Fruit fly (Drosophila melanogaster) whole organism, embryonic: Measurements from ENCODE around the gene mRpS2.

ENCODE experiments used
- Adf1 ChIP-seq: fragments of 200-800 bp; sonication (Bioruptor generic); IDR thresholded peaks from 2 replicates; pipeline ENCODE4 v1.3.6; 2022; ENCODE audit warnings: missing biosample characterization, missing genetic modification characterization
- Awh ChIP-seq: fragments of 200-800 bp; sonication (Bioruptor generic); IDR thresholded peaks from 2 replicates; pipeline ENCODE4, ENCODE4 v1.3.6; 2022; ENCODE audit warnings: missing biosample characterization, missing genetic modification characterization
- Blimp-1 ChIP-seq: fragments of 200-800 bp; sonication (Bioruptor generic); optimal IDR thresholded peaks from 3 replicates; lab custom pipeline; 2018; ENCODE audit warnings: missing biosample characterization, missing genetic modification characterization, mild to moderate bottlenecking, moderate library complexity, missing genetic modification reagents
- CG12219 ChIP-seq: fragments of 200-800 bp; sonication (Bioruptor generic); optimal IDR thresholded peaks from 3 replicates; lab custom pipeline; 2018; ENCODE audit warnings: missing biosample characterization, mild to moderate bottlenecking, missing genetic modification characterization
- CG12942 ChIP-seq: fragments of 200-800 bp; sonication (Bioruptor generic); optimal IDR thresholded peaks from 3 replicates; lab custom pipeline; 2016; ENCODE audit warnings: missing biosample characterization, missing genetic modification characterization
- CG13775 ChIP-seq: fragments of 200-800 bp; sonication (Bioruptor generic); optimal IDR thresholded peaks from 3 replicates; lab custom pipeline; 2017; ENCODE audit warnings: missing biosample characterization, mild to moderate bottlenecking, missing genetic modification characterization
- CG14860 ChIP-seq: fragments of 200-800 bp; sonication (Bioruptor generic); IDR thresholded peaks from 3 replicates; pipeline ENCODE4 v1.3.6; 2022; ENCODE audit warnings: missing biosample characterization, missing genetic modification characterization; ENCODE audit not compliant: partially characterized antibody
- CG15073 ChIP-seq: fragments of 200-800 bp; sonication (Bioruptor generic); optimal IDR thresholded peaks from 2 replicates; lab custom pipeline; 2016; ENCODE audit warnings: missing biosample characterization, missing genetic modification characterization
- CG15601 ChIP-seq: fragments of 200-800 bp; sonication (Bioruptor generic); optimal IDR thresholded peaks from 3 replicates; lab custom pipeline; 2019; ENCODE audit warnings: missing biosample characterization, mild to moderate bottlenecking, missing genetic modification characterization, moderate library complexity
- CG1602 ChIP-seq: fragments of 200-800 bp; sonication (Bioruptor generic); optimal IDR thresholded peaks from 3 replicates; lab custom pipeline; 2016; ENCODE audit warnings: missing biosample characterization, missing genetic modification characterization
- CG17385 ChIP-seq: fragments of 200-800 bp; sonication (Bioruptor generic); optimal IDR thresholded peaks from 3 replicates; lab custom pipeline; 2018; ENCODE audit warnings: missing biosample characterization, mild to moderate bottlenecking, missing genetic modification characterization
- CG17802 ChIP-seq: fragments of 200-800 bp; sonication (Bioruptor generic); optimal IDR thresholded peaks from 2 replicates; lab custom pipeline; 2018; ENCODE audit warnings: missing biosample characterization, mild to moderate bottlenecking, missing genetic modification characterization, moderate library complexity
- CG17912 ChIP-seq: fragments of 200-800 bp; sonication (Bioruptor generic); optimal IDR thresholded peaks from 2 replicates; lab custom pipeline; 2018; ENCODE audit warnings: missing biosample characterization, mild to moderate bottlenecking, missing genetic modification characterization
- CG1792 ChIP-seq: fragments of 200-800 bp; sonication (Bioruptor generic); optimal IDR thresholded peaks from 2 replicates; lab custom pipeline; 2016; ENCODE audit warnings: missing biosample characterization, missing genetic modification characterization
- CG5953 ChIP-seq: fragments of 200-800 bp; sonication (Bioruptor generic); IDR thresholded peaks from 2 replicates; pipeline ENCODE4 v1.3.6; 2022; ENCODE audit warnings: missing biosample characterization, missing genetic modification characterization
- CG6689 ChIP-seq: fragments of 200-800 bp; sonication (Bioruptor generic); IDR thresholded peaks from 2 replicates; pipeline ENCODE4 v1.3.6; 2022; ENCODE audit warnings: missing biosample characterization, missing genetic modification characterization
- CG7357 ChIP-seq: fragments of 200-800 bp; sonication (Bioruptor generic); IDR thresholded peaks from 3 replicates; pipeline ENCODE4 v1.3.6; 2022; ENCODE audit warnings: missing biosample characterization, missing genetic modification characterization
- CG8478 ChIP-seq: fragments of >200 bp; optimal IDR thresholded peaks from 2 replicates; lab custom pipeline; 2018
- CG8944 ChIP-seq: fragments of 200-800 bp; sonication (Bioruptor generic); optimal IDR thresholded peaks from 3 replicates; lab custom pipeline; 2016; ENCODE audit warnings: missing biosample characterization, missing genetic modification characterization
- Dfd ChIP-seq, 2 experiments: fragments of >200 bp; optimal IDR thresholded peaks; 2 replicates each; lab custom pipeline; 2017; ENCODE audit warnings: missing biosample characterization in 2 of 2, missing genetic modification characterization in 2 of 2
- Dp ChIP-seq: fragments of 200-800 bp; sonication (Bioruptor generic); optimal IDR thresholded peaks from 2 replicates; lab custom pipeline; 2018; ENCODE audit warnings: missing biosample characterization, mild to moderate bottlenecking, missing genetic modification characterization, moderate library complexity
- Drgx ChIP-seq: fragments of 200-800 bp; sonication (Bioruptor generic); IDR thresholded peaks from 2 replicates; pipeline ENCODE4 v1.3.6; 2022; ENCODE audit warnings: missing biosample characterization, missing genetic modification characterization
- Ets65A ChIP-seq: fragments of 200-800 bp; sonication (Bioruptor generic); peaks from one replicate; lab custom pipeline; 2016; ENCODE audit warnings: missing biosample characterization, missing genetic modification characterization
- HLH54F ChIP-seq: fragments of 200-800 bp; sonication (Bioruptor generic); optimal IDR thresholded peaks from 3 replicates; lab custom pipeline; 2016; ENCODE audit warnings: missing biosample characterization, missing genetic modification characterization
- Hand ChIP-seq: fragments of 200-800 bp; sonication (Bioruptor generic); optimal IDR thresholded peaks from 2 replicates; lab custom pipeline; 2017; ENCODE audit warnings: mild to moderate bottlenecking, missing biosample characterization, missing genetic modification reagents, missing genetic modification characterization
- Hmr ChIP-seq: fragments of 200-800 bp; sonication (Bioruptor generic); optimal IDR thresholded peaks from 3 replicates; lab custom pipeline; 2017; ENCODE audit warnings: mild to moderate bottlenecking, missing biosample characterization, missing genetic modification reagents, missing genetic modification characterization
- Hr78 ChIP-seq, 2 experiments: fragments of 200-800 bp in 1 of 2; fragments of >200 bp in 1 of 2; sonication (Bioruptor generic) in 1 of 2; optimal IDR thresholded peaks; 2 replicates each; lab custom pipeline; 2017 to 2019; ENCODE audit warnings: missing biosample characterization in 2 of 2, missing genetic modification characterization in 2 of 2, mild to moderate bottlenecking in 1 of 2, moderate library complexity in 1 of 2
- MBD-R2 ChIP-seq: fragments of 200-800 bp; sonication (Bioruptor generic); IDR thresholded peaks from 2 replicates; pipeline ENCODE4 v1.3.6; 2022; ENCODE audit warnings: missing biosample characterization, missing genetic modification characterization
- Nf-YC ChIP-seq: fragments of 200-800 bp; optimal IDR thresholded peaks from 3 replicates; lab custom pipeline; 2019; ENCODE audit warnings: missing biosample characterization, mild to moderate bottlenecking, missing genetic modification characterization, moderate library complexity
- NfI ChIP-seq: fragments of 200-800 bp; sonication (Bioruptor generic); optimal IDR thresholded peaks from 3 replicates; lab custom pipeline; 2018; ENCODE audit warnings: missing biosample characterization, mild to moderate bottlenecking, missing genetic modification characterization, moderate library complexity
- Taf1 ChIP-seq: fragments of 200-800 bp; sonication (Bioruptor generic); IDR thresholded peaks from 2 replicates; pipeline ENCODE4 v1.3.6; 2022; ENCODE audit warnings: missing biosample characterization, missing genetic modification characterization
- ab ChIP-seq: fragments of 200-800 bp; sonication (Bioruptor generic); optimal IDR thresholded peaks from 2 replicates; lab custom pipeline; 2016; ENCODE audit warnings: missing biosample characterization, missing genetic modification characterization
- ase ChIP-seq: fragments of 200-800 bp; sonication (Bioruptor generic); IDR thresholded peaks from 3 replicates; pipeline ENCODE4 v1.3.6; 2022; ENCODE audit warnings: missing biosample characterization, missing genetic modification characterization
- cad ChIP-seq: fragments of >200 bp; optimal IDR thresholded peaks from 2 replicates; lab custom pipeline; 2017; ENCODE audit warnings: missing biosample characterization, missing genetic modification characterization
- cg ChIP-seq: fragments of 200-800 bp; sonication (Bioruptor generic); optimal IDR thresholded peaks from 3 replicates; lab custom pipeline; 2019; ENCODE audit warnings: missing biosample characterization, mild to moderate bottlenecking, missing genetic modification characterization, moderate library complexity
- chinmo ChIP-seq: fragments of 200-800 bp; sonication (Bioruptor generic); IDR thresholded peaks from 4 replicates; pipeline ENCODE4 v1.3.6; 2022; ENCODE audit warnings: missing biosample characterization, missing genetic modification characterization; ENCODE audit not compliant: partially characterized antibody
- ci ChIP-seq: fragments of 200-800 bp; sonication (Bioruptor generic); IDR thresholded peaks from 3 replicates; pipeline ENCODE4 v1.3.6; 2022; ENCODE audit warnings: missing biosample characterization, missing genetic modification characterization
- h ChIP-seq: fragments of >200 bp; optimal IDR thresholded peaks from 2 replicates; lab custom pipeline; 2017
- hth ChIP-seq: fragments of >200 bp; optimal IDR thresholded peaks from 2 replicates; lab custom pipeline; 2017; ENCODE audit warnings: inconsistent platforms
- jumu ChIP-seq: fragments of 200-800 bp; sonication (Bioruptor generic); optimal IDR thresholded peaks from 3 replicates; lab custom pipeline; 2016; ENCODE audit warnings: missing biosample characterization, missing genetic modification characterization
- lab ChIP-seq: fragments of 200-800 bp; sonication (Bioruptor generic); optimal IDR thresholded peaks from 3 replicates; lab custom pipeline; 2017; ENCODE audit warnings: missing biosample characterization, missing genetic modification characterization, mild to moderate bottlenecking, moderate library complexity, missing genetic modification reagents
- mld ChIP-seq: fragments of 200-800 bp; sonication (Bioruptor generic); IDR thresholded peaks from 3 replicates; pipeline ENCODE4 v1.3.6; 2022; ENCODE audit warnings: missing biosample characterization, missing genetic modification characterization; ENCODE audit not compliant: partially characterized antibody
- nom ChIP-seq: fragments of 200-800 bp; sonication (Bioruptor generic); optimal IDR thresholded peaks from 2 replicates; lab custom pipeline; 2017; ENCODE audit warnings: missing biosample characterization, missing genetic modification characterization, mild to moderate bottlenecking, moderate library complexity, missing genetic modification reagents
- pfk ChIP-seq: fragments of 200-800 bp; sonication (Bioruptor generic); optimal IDR thresholded peaks from 2 replicates; lab custom pipeline; 2018; ENCODE audit warnings: missing biosample characterization, mild to moderate bottlenecking, missing genetic modification characterization, moderate library complexity
- sna ChIP-seq: fragments of 200-800 bp; sonication (Bioruptor generic); IDR thresholded peaks from 2 replicates; pipeline ENCODE4 v1.3.6; 2022; ENCODE audit warnings: missing biosample characterization, missing genetic modification characterization; ENCODE audit not compliant: partially characterized antibody
- so ChIP-seq: fragments of 200-800 bp; sonication (Bioruptor generic); IDR thresholded peaks from 3 replicates; pipeline ENCODE4 v1.3.6; 2022; ENCODE audit warnings: missing biosample characterization, missing genetic modification characterization
- tap ChIP-seq: fragments of 200-800 bp; optimal IDR thresholded peaks from 3 replicates; lab custom pipeline; 2019; ENCODE audit warnings: missing biosample characterization, mild to moderate bottlenecking, missing genetic modification characterization, moderate library complexity
- trh ChIP-seq: fragments of 200-800 bp; sonication (Bioruptor generic); optimal IDR thresholded peaks from 2 replicates; lab custom pipeline; 2016; ENCODE audit warnings: missing biosample characterization, missing genetic modification characterization
- ttk ChIP-seq: fragments of 200-800 bp; sonication (Bioruptor generic); IDR thresholded peaks from 2 replicates; pipeline ENCODE4 v2.1.2; 2022; ENCODE audit warnings: missing biosample characterization, missing genetic modification characterization
- wek ChIP-seq: fragments of 200-800 bp; sonication (Bioruptor generic); optimal IDR thresholded peaks from 3 replicates; lab custom pipeline; 2018; ENCODE audit warnings: missing biosample characterization, mild to moderate bottlenecking, missing genetic modification characterization, moderate library complexity
- zen2 ChIP-seq: fragments of 200-800 bp; sonication (Bioruptor generic); IDR thresholded peaks from 3 replicates; pipeline ENCODE4 v1.3.6; 2022; ENCODE audit warnings: missing biosample characterization, missing genetic modification characterization; ENCODE audit not compliant: partially characterized antibody

The mRpS2 gene

DNA sequence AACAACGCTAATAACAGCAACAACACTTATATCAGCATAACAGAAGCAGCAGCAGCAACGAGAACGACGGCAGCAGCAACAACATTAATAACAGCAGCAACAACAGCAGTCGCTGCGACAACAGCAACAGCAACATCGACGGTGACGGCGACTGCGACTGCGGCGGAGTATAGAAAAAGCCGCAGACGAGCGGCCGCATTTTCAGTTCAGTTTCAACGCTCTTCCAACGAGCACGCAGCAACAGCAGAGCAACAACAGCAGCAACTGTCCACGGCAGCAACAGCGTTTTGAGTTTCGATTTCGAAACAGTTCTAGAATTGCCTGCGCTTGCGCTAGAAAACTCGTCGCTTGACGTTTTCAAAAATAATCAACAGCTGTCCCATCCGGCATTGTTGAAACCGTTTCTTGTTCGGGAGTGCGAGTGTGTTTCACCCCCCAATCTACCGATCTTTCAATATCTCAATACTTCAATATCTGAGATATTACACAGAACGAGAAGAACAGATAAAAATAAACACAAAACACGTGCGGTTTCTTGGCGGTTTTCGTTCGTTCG, 41.8 kb upstream of the mRpS2 start, which contains the start of gene CG3036 (continued):
- peak; percentile 28 for TF ChIP-seq Nf-YC (tag; lab: Kevin White, UChicago)
- TF ChIP-seq cad (GFP tag; lab: Kevin White, UChicago), result no peak
- TF ChIP-seq ab (GFP tag; lab: Kevin White, UChicago), result no peak
- TF ChIP-seq Taf1 (GFP tag; lab: Robert Waterston, UW), result no peak
- no peak for TF ChIP-seq trh (GFP tag; lab: Kevin White, UChicago)
- TF ChIP-seq sna (GFP tag; lab: Robert Waterston, UW), result peak; percentile 62
- no peak; the same call in 2 of the 3 replicates for TF ChIP-seq zen2 (GFP tag; lab: Robert Waterston, UW)
- TF ChIP-seq HLH54F, result no peak
- peak; percentile 100 for TF ChIP-seq Adf1
- TF ChIP-seq MBD-R2 (GFP tag; lab: Robert Waterston, UW), result no peak
- peak; percentile 98 for TF ChIP-seq chinmo (GFP tag; lab: Robert Waterston, UW)
- TF ChIP-seq Dp (GFP tag; lab: Kevin White, UChicago), result no peak
- peak; percentile 18 for TF ChIP-seq nom (GFP tag; lab: Kevin White, UChicago)
- TF ChIP-seq wek, result peak; percentile 4
- peak; percentile 54; the same call in 1 of the 3 replicates for TF ChIP-seq so
- TF ChIP-seq h (lab: Kevin White, UChicago), result no peak
- TF ChIP-seq Ets65A (GFP tag; lab: Kevin White, UChicago), result no peak
- TF ChIP-seq CG6689 (GFP tag; lab: Robert Waterston, UW), result no peak
- TF ChIP-seq CG17385 (GFP tag; lab: Kevin White, UChicago), result peak; percentile 11
- TF ChIP-seq lab, result peak; percentile 64
- no peak for TF ChIP-seq CG7357
- no peak for TF ChIP-seq ttk (GFP tag; lab: Robert Waterston, UW)
- TF ChIP-seq CG17802 (tag; lab: Kevin White, UChicago), result no peak
- TF ChIP-seq Dfd (GFP tag; optimal IDR thresholded peaks at IDR 0.05; lab: Kevin White, UChicago), result no peak
- peak; percentile 34 for TF ChIP-seq cg (GFP tag; lab: Kevin White, UChicago)
- TF ChIP-seq Drgx (GFP tag; lab: Robert Waterston, UW), result no peak
- TF ChIP-seq ci (GFP tag; lab: Robert Waterston, UW), result peak; percentile 86
- TF ChIP-seq NfI (GFP tag; lab: Kevin White, UChicago), result peak; percentile 35
- no peak for TF ChIP-seq CG8478 (lab: Kevin White, UChicago)
- TF ChIP-seq CG1792 (GFP tag; lab: Kevin White, UChicago), result no peak
- TF ChIP-seq pfk, result no peak
- TF ChIP-seq CG15601, result peak; percentile 70
- no peak for TF ChIP-seq CG5953 (GFP tag; lab: Robert Waterston, UW)
- TF ChIP-seq CG17912, result no peak
- no peak for TF ChIP-seq Hand (GFP tag; lab: Kevin White, UChicago)
- TF ChIP-seq Blimp-1 (GFP tag; lab: Kevin White, UChicago), result peak; percentile 6
- TF ChIP-seq hth (lab: Kevin White, UChicago), result no peak
- no peak for TF ChIP-seq CG1602 (GFP tag; lab: Kevin White, UChicago)
- TF ChIP-seq ase (GFP tag; lab: Robert Waterston, UW), result no peak
- TF ChIP-seq jumu (GFP tag; lab: Kevin White, UChicago), result no peak
- TF ChIP-seq CG13775 (GFP tag; lab: Kevin White, UChicago), result no peak
- TF ChIP-seq Hmr (GFP tag; lab: Kevin White, UChicago), result peak; percentile 35
- peak; percentile 60; the same call in 2 of the 3 replicates for TF ChIP-seq mld (GFP tag; lab: Robert Waterston, UW)
- TF ChIP-seq CG8944 (GFP tag; lab: Kevin White, UChicago), result no peak
- no peak for TF ChIP-seq tap (tag; lab: Kevin White, UChicago)
- TF ChIP-seq CG12942 (GFP tag; lab: Kevin White, UChicago), result no peak
- TF ChIP-seq CG12219 (GFP tag; lab: Kevin White, UChicago), result no peak
- no peak for TF ChIP-seq Awh (GFP tag; lab: Robert Waterston, UW)
- peak in 1 of 2 experiments; percentile 32 for TF ChIP-seq Hr78 (GFP tag; optimal IDR thresholded peaks at IDR 0.05; lab: Kevin White, UChicago)
- no peak for TF ChIP-seq CG14860 (GFP tag; lab: Robert Waterston, UW)
- no peak for TF ChIP-seq CG15073 (GFP tag; lab: Kevin White, UChicago)
